Worm (Caenorhabditis elegans) whole organism, L3 larva: Measurements from ENCODE around the gene plep-1.

Experiments used
- ceh-16 ChIP-seq: sonication (generic microtip); optimal IDR thresholded peaks from 2 replicates; lab custom pipeline; 2017; ENCODE audit warnings: missing biosample characterization, missing genetic modification characterization
- nhr-28 ChIP-seq: fragments of 150-350 bp; optimal IDR thresholded peaks from 2 replicates; lab custom pipeline; 2014; ENCODE audit warnings: missing biosample characterization, missing genetic modification characterization
- nhr-67 ChIP-seq: fragments of 150-350 bp; optimal IDR thresholded peaks from 2 replicates; lab custom pipeline; 2014; ENCODE audit warnings: missing biosample characterization, missing genetic modification characterization

ce11 chrII:4326420-4326819 is 14.4 kb upstream of the plep-1 start, which contains the start of gene pfd-2:
- no peak for TF ChIP-seq ceh-16 (tag; lab: Kevin White, UChicago)
- TF ChIP-seq nhr-28 (tag; lab: Kevin White, UChicago) = no peak
- no peak for TF ChIP-seq nhr-67 (tag; lab: Kevin White, UChicago)
